Worm (Caenorhabditis elegans) whole organism, young adult: ENCODE results near the gene rbm-7.

Experiments
- B0261.1 ChIP-seq: sonication (generic microtip); optimal IDR thresholded peaks from 2 replicates; lab custom pipeline; 2016; ENCODE audit warnings: mild to moderate bottlenecking, missing genetic modification characterization, moderate library complexity, missing compliant biosample characterization
- C06A6.2 ChIP-seq: fragments of 200-800 bp; sonication (Bioruptor generic); conservative IDR thresholded peaks from 2 replicates; pipeline ENCODE4 v1.3.6; 2022; ENCODE audit warnings: missing genetic modification characterization, missing compliant biosample characterization
- D2030.7 ChIP-seq: fragments of 200-800 bp; sonication (Bioruptor generic); IDR thresholded peaks from 2 replicates; pipeline ENCODE4 v1.3.6; 2022; ENCODE audit warnings: missing genetic modification reagents, missing genetic modification characterization, missing compliant biosample characterization
- F23B12.7 ChIP-seq: sonication (generic microtip); optimal IDR thresholded peaks from 2 replicates; lab custom pipeline; 2017; ENCODE audit warnings: missing genetic modification characterization, mild to moderate bottlenecking, missing compliant biosample characterization, antibody characterized with exemption, moderate library complexity; ENCODE audit not compliant: insufficient read depth
- K11D2.4 ChIP-seq: fragments of 200-800 bp; sonication (Bioruptor generic); IDR thresholded peaks from 2 replicates; pipeline ENCODE4 v1.3.6; 2022; ENCODE audit warnings: missing genetic modification reagents, missing genetic modification characterization, missing compliant biosample characterization
- K12H6.12 ChIP-seq: fragments of 200-800 bp; sonication (Bioruptor generic); optimal IDR thresholded peaks from 2 replicates; lab custom pipeline; 2018; ENCODE audit warnings: mild to moderate bottlenecking, missing genetic modification characterization, missing compliant biosample characterization
- Y53G8AR.9 ChIP-seq: fragments of 200-800 bp; sonication (Bioruptor generic); conservative IDR thresholded peaks from 2 replicates; pipeline ENCODE4 v1.3.6; 2022; ENCODE audit warnings: missing genetic modification reagents, missing genetic modification characterization, missing compliant biosample characterization
- ama-1 ChIP-seq, 3 experiments: fragments of 150-350 bp in 1 of 3; sonication (generic microtip) in 2 of 3; optimal IDR thresholded peaks; 2 replicates each; lab custom pipeline; 2014 to 2018; ENCODE audit warnings: missing biosample characterization in 2 of 3, missing genetic modification characterization in 2 of 3, missing genetic modification reagents in 2 of 3
- attf-3 ChIP-seq: fragments of 200-800 bp; sonication (Bioruptor generic); conservative IDR thresholded peaks from 2 replicates; pipeline ENCODE4 v1.3.6; 2022; ENCODE audit warnings: missing genetic modification reagents, missing genetic modification characterization, missing compliant biosample characterization
- bed-2 ChIP-seq: fragments of 200-800 bp; sonication (Bioruptor generic); IDR thresholded peaks from 2 replicates; pipeline ENCODE4 v1.3.6; 2022; ENCODE audit warnings: missing genetic modification reagents, missing genetic modification characterization, missing compliant biosample characterization
- cebp-1 ChIP-seq, 2 experiments: fragments of 200-800 bp in 1 of 2; sonication (Bioruptor generic) in 1 of 2; sonication (generic microtip) in 1 of 2; IDR thresholded peaks in 1 of 2; optimal IDR thresholded peaks in 1 of 2; 2 replicates each; pipeline versions ENCODE4 v1.3.6 to Lab custom; 2017 to 2022; ENCODE audit warnings: missing compliant biosample characterization in 2 of 2, missing genetic modification characterization in 2 of 2, mild to moderate bottlenecking in 1 of 2, missing genetic modification reagents in 1 of 2, moderate library complexity in 1 of 2
- ceh-100 ChIP-seq: fragments of 200-800 bp; sonication (Bioruptor generic); IDR thresholded peaks from 2 replicates; pipeline ENCODE4 v1.3.6; 2022; ENCODE audit warnings: missing genetic modification reagents, missing genetic modification characterization, missing compliant biosample characterization
- dox-1 ChIP-seq: fragments of 200-800 bp; sonication (Bioruptor generic); IDR thresholded peaks from 2 replicates; pipeline ENCODE4 v1.3.6; 2022; ENCODE audit warnings: missing genetic modification reagents, missing genetic modification characterization, missing compliant biosample characterization
- dpl-1 ChIP-seq: fragments of 150-350 bp; optimal IDR thresholded peaks from 2 replicates; lab custom pipeline; 2014; ENCODE audit warnings: missing biosample characterization, missing genetic modification reagents, missing genetic modification characterization
- egrh-3 ChIP-seq: fragments of 200-800 bp; sonication (Bioruptor generic); IDR thresholded peaks from 2 replicates; pipeline ENCODE4 v1.3.6; 2022; ENCODE audit warnings: missing genetic modification reagents, missing genetic modification characterization, missing compliant biosample characterization
- hlh-12 ChIP-seq: sonication (generic microtip); optimal IDR thresholded peaks from 2 replicates; lab custom pipeline; 2016; ENCODE audit warnings: missing genetic modification characterization, missing compliant biosample characterization
- hlh-26 ChIP-seq: fragments of 200-800 bp; sonication (Bioruptor generic); conservative IDR thresholded peaks from 2 replicates; pipeline ENCODE4 v1.3.6; 2022; ENCODE audit warnings: missing genetic modification reagents, missing genetic modification characterization, missing compliant biosample characterization
- hmg-1.2 ChIP-seq: fragments of 200-800 bp; sonication (Bioruptor generic); IDR thresholded peaks from 2 replicates; pipeline ENCODE4 v1.3.6; 2022; ENCODE audit warnings: missing genetic modification reagents, missing genetic modification characterization, missing compliant biosample characterization
- hrde-1 ChIP-seq: sonication (generic microtip); optimal IDR thresholded peaks from 2 replicates; lab custom pipeline; 2016; ENCODE audit warnings: missing genetic modification characterization, mild to moderate bottlenecking, missing compliant biosample characterization, moderate library complexity, missing genotype, missing genetic modification reagents, borderline replicate concordance
- hsf-1 ChIP-seq: fragments of 200-800 bp; sonication (Bioruptor generic); IDR thresholded peaks from 2 replicates; pipeline ENCODE4 v1.3.6; 2022; ENCODE audit warnings: missing genetic modification reagents, missing genetic modification characterization, missing compliant biosample characterization
- let-607 ChIP-seq, 2 experiments: fragments of 200-800 bp in 1 of 2; sonication (Bioruptor generic) in 1 of 2; sonication (generic microtip) in 1 of 2; optimal IDR thresholded peaks; 2 replicates each; lab custom pipeline; 2016 to 2018; ENCODE audit warnings: mild to moderate bottlenecking in 2 of 2, missing compliant biosample characterization in 2 of 2, missing genetic modification characterization in 2 of 2, moderate library complexity in 2 of 2, missing genotype in 1 of 2
- lin-26 ChIP-seq: fragments of 200-800 bp; sonication (Bioruptor generic); IDR thresholded peaks from 2 replicates; pipeline ENCODE4 v1.3.6; 2022; ENCODE audit warnings: missing genetic modification reagents, missing genetic modification characterization, missing compliant biosample characterization
- lin-35 ChIP-seq, 3 experiments: fragments of 150-350 bp in 2 of 3; sonication (generic microtip) in 1 of 3; optimal IDR thresholded peaks; 2 replicates each; lab custom pipeline; 2014 to 2018; ENCODE audit warnings: missing biosample characterization in 3 of 3, missing genetic modification characterization in 3 of 3, missing genetic modification reagents in 3 of 3
- lin-40 ChIP-seq: sonication (generic microtip); optimal IDR thresholded peaks from 2 replicates; lab custom pipeline; 2016; ENCODE audit warnings: missing genetic modification characterization, mild to moderate bottlenecking, missing compliant biosample characterization, missing genotype, missing genetic modification reagents
- lin-54 ChIP-seq: fragments of 200-800 bp; sonication (Bioruptor generic); optimal IDR thresholded peaks from 2 replicates; lab custom pipeline; 2018; ENCODE audit warnings: mild to moderate bottlenecking, missing genetic modification characterization, missing compliant biosample characterization
- lsl-1 ChIP-seq: fragments of 200-800 bp; sonication (Bioruptor generic); optimal IDR thresholded peaks from 2 replicates; lab custom pipeline; 2018; ENCODE audit warnings: mild to moderate bottlenecking, missing genetic modification characterization, moderate library complexity, missing compliant biosample characterization
- madf-3 ChIP-seq: fragments of 200-800 bp; sonication (Bioruptor generic); IDR thresholded peaks from 2 replicates; pipeline ENCODE4 v1.3.6; 2022; ENCODE audit warnings: missing genetic modification reagents, missing genetic modification characterization, missing compliant biosample characterization
- madf-6 ChIP-seq: fragments of 200-800 bp; sonication (Bioruptor generic); IDR thresholded peaks from 2 replicates; pipeline ENCODE4 v1.3.6; 2022; ENCODE audit warnings: missing genetic modification reagents, missing genetic modification characterization, missing compliant biosample characterization
- madf-8 ChIP-seq: fragments of 200-800 bp; sonication (Bioruptor generic); conservative IDR thresholded peaks from 2 replicates; pipeline ENCODE4 v1.3.6; 2022; ENCODE audit warnings: missing genetic modification reagents, missing genetic modification characterization, missing compliant biosample characterization
- mcd-1 ChIP-seq: fragments of 200-800 bp; sonication (Bioruptor generic); IDR thresholded peaks from 2 replicates; pipeline ENCODE4 v1.3.6; 2022; ENCODE audit warnings: missing genetic modification reagents, missing genetic modification characterization, missing compliant biosample characterization
- nfyb-1 ChIP-seq: fragments of 200-800 bp; sonication (Bioruptor generic); IDR thresholded peaks from 2 replicates; pipeline ENCODE4 v1.3.6; 2022; ENCODE audit warnings: missing genetic modification reagents, missing genetic modification characterization, missing compliant biosample characterization
- nhr-27 ChIP-seq: fragments of 200-800 bp; sonication (Bioruptor generic); optimal IDR thresholded peaks from 2 replicates; lab custom pipeline; 2018; ENCODE audit warnings: mild to moderate bottlenecking, missing genetic modification characterization, moderate library complexity, missing compliant biosample characterization
- nhr-80 ChIP-seq: sonication (generic microtip); optimal IDR thresholded peaks from 2 replicates; lab custom pipeline; 2016; ENCODE audit warnings: missing genetic modification characterization, missing compliant biosample characterization
- pbrm-1 ChIP-seq: fragments of 200-800 bp; sonication (Bioruptor generic); IDR thresholded peaks from 2 replicates; pipeline ENCODE4 v1.3.6; 2022; ENCODE audit warnings: missing genetic modification reagents, missing genetic modification characterization, missing compliant biosample characterization
- pha-4 ChIP-seq: fragments of 150-350 bp; sonication (generic microtip); optimal IDR thresholded peaks from 2 replicates; lab custom pipeline; 2014; ENCODE audit warnings: missing biosample characterization, missing genetic modification reagents, missing genetic modification characterization
- rcor-1 ChIP-seq: fragments of 200-800 bp; sonication (Bioruptor generic); IDR thresholded peaks from 2 replicates; pipeline ENCODE4 v1.3.6; 2022; ENCODE audit warnings: missing genetic modification reagents, missing genetic modification characterization, missing compliant biosample characterization
- sea-2 ChIP-seq: fragments of 200-800 bp; sonication (Bioruptor generic); IDR thresholded peaks from 2 replicates; pipeline ENCODE4 v1.3.6; 2022; ENCODE audit warnings: missing genetic modification characterization, missing compliant biosample characterization
- snpc-1.3 ChIP-seq: sonication (generic microtip); optimal IDR thresholded peaks from 2 replicates; lab custom pipeline; 2017; ENCODE audit warnings: missing genetic modification characterization, mild to moderate bottlenecking, missing compliant biosample characterization, antibody characterized with exemption, moderate library complexity, missing genotype, missing genetic modification reagents; ENCODE audit not compliant: insufficient read depth
- tbp1 ChIP-seq: fragments of 200-800 bp; sonication (Bioruptor generic); optimal IDR thresholded peaks from 2 replicates; lab custom pipeline; 2018; ENCODE audit warnings: mild to moderate bottlenecking, missing genetic modification characterization, missing compliant biosample characterization
- tlf-1 ChIP-seq: fragments of 200-800 bp; sonication (Bioruptor generic); optimal IDR thresholded peaks from 2 replicates; lab custom pipeline; 2018; ENCODE audit warnings: mild to moderate bottlenecking, missing genetic modification characterization, missing compliant biosample characterization
- xnd-1 ChIP-seq: sonication (generic microtip); optimal IDR thresholded peaks from 2 replicates; lab custom pipeline; 2016; ENCODE audit warnings: missing genotype, missing genetic modification reagents, missing genetic modification characterization, missing compliant biosample characterization
- zfh-2 ChIP-seq: fragments of 200-800 bp; sonication (Bioruptor generic); conservative IDR thresholded peaks from 2 replicates; pipeline ENCODE4 v1.3.6; 2022; ENCODE audit warnings: missing genetic modification reagents, missing genetic modification characterization, missing compliant biosample characterization
- ztf-18 ChIP-seq: sonication (generic microtip); optimal IDR thresholded peaks from 2 replicates; lab custom pipeline; 2016; ENCODE audit warnings: missing genotype, mild to moderate bottlenecking, missing genetic modification characterization, missing compliant biosample characterization
- ztf-22 ChIP-seq: fragments of 200-800 bp; sonication (Bioruptor generic); optimal IDR thresholded peaks from 2 replicates; lab custom pipeline; 2018; ENCODE audit warnings: mild to moderate bottlenecking, missing genetic modification characterization, moderate library complexity, missing compliant biosample characterization
- ztf-26 ChIP-seq: sonication (generic microtip); optimal IDR thresholded peaks from 2 replicates; lab custom pipeline; 2017; ENCODE audit warnings: missing genetic modification characterization, missing compliant biosample characterization

rbm-7 gene

DNA sequence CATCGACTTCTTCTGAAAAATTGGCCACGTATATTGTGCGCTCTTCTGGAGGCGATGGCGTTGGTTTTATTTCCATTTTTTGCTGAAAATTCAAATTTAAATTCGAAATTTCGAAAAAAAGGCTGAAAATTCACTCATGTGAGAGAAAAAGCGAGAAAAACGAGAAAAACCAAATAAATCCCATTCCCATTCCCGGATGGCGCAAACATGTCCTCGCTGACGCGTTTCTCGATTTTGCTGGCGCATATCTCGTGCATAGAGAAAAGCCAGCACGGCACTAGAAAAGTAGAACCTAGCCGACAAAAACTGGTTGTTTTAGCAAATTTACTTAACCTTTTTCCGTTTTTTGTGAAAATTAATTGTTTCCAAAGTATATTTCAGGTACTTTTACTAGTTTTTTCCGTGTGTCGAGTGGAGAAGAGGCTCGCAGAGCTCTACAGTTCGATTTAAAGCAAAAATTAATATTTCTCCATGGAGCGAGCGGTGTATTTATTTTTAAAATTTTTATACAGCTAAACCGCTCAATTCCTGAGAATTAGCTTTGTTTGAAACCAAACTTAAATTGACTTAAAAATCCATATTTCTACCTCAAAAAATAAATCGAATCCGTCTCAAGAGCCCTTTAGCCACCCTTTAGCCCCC lies at the start of gene rbm-7:
TSS of gene rbm-7 (minus strand) at position 82 of the 642 bp plus-strand sequence.
- TF ChIP-seq tbp1 (GFP tag; lab: Kevin White, UChicago) (peak; percentile 48), hlh-26 (GFP tag; lab: Robert Waterston, UW) (no peak), mcd-1 (GFP tag; lab: Robert Waterston, UW) (peak; percentile 80), hlh-12 (no peak), ztf-18 (tag; lab: Kevin White, UChicago) (peak; percentile 94), K11D2.4 (GFP tag; lab: Robert Waterston, UW) (peak; percentile 76), snpc-1.3 (peak; percentile 18), madf-8 (GFP tag; lab: Robert Waterston, UW) (peak; percentile 25; the same call in 1 of the 2 replicates), ztf-26 (peak; percentile 68), nhr-27 (tag; lab: Kevin White, UChicago) (no peak), lin-40 (tag; lab: Kevin White, UChicago) (peak; percentile 75), nhr-80 (peak; percentile 5), pha-4 (tag; lab: Kevin White, UChicago) (no peak), xnd-1 (tag; lab: Kevin White, UChicago) (peak; percentile 20), pbrm-1 (peak; percentile 74; the same call in 1 of the 2 replicates), ztf-22 (GFP tag; lab: Kevin White, UChicago) (no peak), dpl-1 (peak; percentile 29), dox-1 (peak; percentile 73), zfh-2 (GFP tag; lab: Robert Waterston, UW) (no peak), ceh-100 (GFP tag; lab: Robert Waterston, UW) (peak; percentile 44; the same call in 1 of the 2 replicates), C06A6.2 (GFP tag; lab: Robert Waterston, UW) (0 out of 2 replicates have a peak, but pooled peaks have one; percentile 28), Y53G8AR.9 (GFP tag; lab: Robert Waterston, UW) (peak; percentile 79; the same call in 1 of the 2 replicates), attf-3 (0 out of 2 replicates have a peak, but pooled peaks have one; percentile 17), bed-2 (GFP tag; lab: Robert Waterston, UW) (no peak), lsl-1 (GFP tag; lab: Kevin White, UChicago) (peak; percentile 55), lin-35 (GFP tag; optimal IDR thresholded peaks at IDR 0.05; lab: Kevin White, UChicago) (peak in 1 of 3 experiments; percentile 43), madf-3 (GFP tag; lab: Robert Waterston, UW) (0 out of 2 replicates have a peak, but pooled peaks have one; percentile 8), ama-1 (optimal IDR thresholded peaks at IDR 0.05; lab: Kevin White, UChicago) (no peak), ama-1 (GFP tag; optimal IDR thresholded peaks at IDR 0.05; lab: Kevin White, UChicago) (no peak), tlf-1 (GFP tag; lab: Kevin White, UChicago) (peak; percentile 37), B0261.1 (tag; lab: Kevin White, UChicago) (no peak), F23B12.7 (peak; percentile 38), egrh-3 (GFP tag; lab: Robert Waterston, UW) (no peak), D2030.7 (peak; percentile 37; the same call in 1 of the 2 replicates), nfyb-1 (GFP tag; lab: Robert Waterston, UW) (peak; percentile 49; the same call in 1 of the 2 replicates), hmg-1.2 (peak; percentile 53), sea-2 (GFP tag; lab: Robert Waterston, UW) (no peak), K12H6.12 (tag; lab: Kevin White, UChicago) (peak; percentile 32), hsf-1 (GFP tag; lab: Robert Waterston, UW) (0 out of 2 replicates have a peak, but pooled peaks have one; percentile 21), lin-54 (peak; percentile 71), madf-6 (GFP tag; lab: Robert Waterston, UW) (peak; percentile 66), cebp-1 (GFP tag; IDR thresholded peaks at IDR 0.05; lab: Robert Waterston, UW) (no peak), cebp-1 (tag; optimal IDR thresholded peaks at IDR 0.05; lab: Kevin White, UChicago) (peak; percentile 68), let-607 (tag; optimal IDR thresholded peaks at IDR 0.05; lab: Kevin White, UChicago) (peak; percentile 11 to 36), hrde-1 (tag; lab: Kevin White, UChicago) (no peak), lin-26 (no peak), rcor-1 (GFP tag; lab: Robert Waterston, UW) (0 out of 2 replicates have a peak, but pooled peaks have one; percentile 31)
